Fruit fly (Drosophila melanogaster) whole organism, embryonic: ENCODE measurements around the gene lwr.

Source experiments
- Asciz ChIP-seq: fragments of 200-800 bp; sonication (Bioruptor generic); optimal IDR thresholded peaks from 2 replicates; lab custom pipeline; 2017; ENCODE audit warnings: missing biosample characterization, mild to moderate bottlenecking, missing genetic modification characterization, missing genetic modification reagents
- BEAF-32 ChIP-seq: fragments of 200-800 bp; sonication (Bioruptor generic); optimal IDR thresholded peaks from 3 replicates; lab custom pipeline; 2017; ENCODE audit warnings: missing biosample characterization, missing genetic modification characterization, mild to moderate bottlenecking, moderate library complexity, missing genetic modification reagents
- Bgb ChIP-seq: fragments of 200-800 bp; sonication (Bioruptor generic); IDR thresholded peaks from 2 replicates; pipeline ENCODE4 v1.3.6; 2022; ENCODE audit warnings: missing biosample characterization, missing genetic modification characterization; ENCODE audit not compliant: partially characterized antibody
- CG11723 ChIP-seq: fragments of 200-800 bp; sonication (Bioruptor generic); optimal IDR thresholded peaks from 2 replicates; lab custom pipeline; 2017; ENCODE audit warnings: missing biosample characterization, mild to moderate bottlenecking, missing genetic modification characterization
- CG12744 ChIP-seq: fragments of 200-800 bp; sonication (Bioruptor generic); optimal IDR thresholded peaks from 2 replicates; lab custom pipeline; 2016; ENCODE audit warnings: missing biosample characterization, missing genetic modification characterization
- CG17385 ChIP-seq: fragments of 200-800 bp; sonication (Bioruptor generic); optimal IDR thresholded peaks from 3 replicates; lab custom pipeline; 2018; ENCODE audit warnings: missing biosample characterization, mild to moderate bottlenecking, missing genetic modification characterization
- CG18262 ChIP-seq: fragments of 200-800 bp; optimal IDR thresholded peaks from 3 replicates; lab custom pipeline; 2019; ENCODE audit warnings: missing biosample characterization, mild to moderate bottlenecking, missing genetic modification characterization, moderate library complexity
- CG2199 ChIP-seq: fragments of 200-800 bp; sonication (Bioruptor generic); IDR thresholded peaks from 3 replicates; pipeline ENCODE4 v1.3.6; 2022; ENCODE audit warnings: missing biosample characterization, missing genetic modification characterization
- CG2889 ChIP-seq: fragments of 200-800 bp; sonication (Bioruptor generic); IDR thresholded peaks from 3 replicates; pipeline ENCODE4 v1.3.6; 2022; ENCODE audit warnings: missing biosample characterization, missing genetic modification characterization
- CG30020 ChIP-seq: fragments of 200-800 bp; optimal IDR thresholded peaks from 2 replicates; lab custom pipeline; 2019; ENCODE audit warnings: missing biosample characterization, mild to moderate bottlenecking, missing genetic modification characterization, moderate library complexity
- CG3726 ChIP-seq: fragments of 200-800 bp; sonication (Bioruptor generic); IDR thresholded peaks from 3 replicates; pipeline ENCODE4, ENCODE4 v1.3.6; 2022; ENCODE audit warnings: missing biosample characterization, missing genetic modification characterization
- CG3847 ChIP-seq: fragments of 200-800 bp; sonication (Bioruptor generic); IDR thresholded peaks from 2 replicates; pipeline ENCODE4 v1.3.6; 2022; ENCODE audit warnings: missing biosample characterization, missing genetic modification characterization
- CG6175 ChIP-seq: fragments of 200-800 bp; sonication (Bioruptor generic); IDR thresholded peaks from 3 replicates; pipeline ENCODE4 v1.3.6; 2022; ENCODE audit warnings: missing biosample characterization, missing genetic modification characterization
- CG8359 ChIP-seq: fragments of 200-800 bp; sonication (Bioruptor generic); optimal IDR thresholded peaks from 2 replicates; lab custom pipeline; 2017; ENCODE audit warnings: missing biosample characterization, mild to moderate bottlenecking, missing genetic modification characterization, borderline replicate concordance
- CG9609 ChIP-seq: fragments of 200-800 bp; sonication (Bioruptor generic); optimal IDR thresholded peaks from 3 replicates; lab custom pipeline; 2016; ENCODE audit warnings: missing biosample characterization, missing genetic modification characterization
- CkIIα-i1 ChIP-seq: fragments of 200-800 bp; sonication (Bioruptor generic); IDR thresholded peaks from 2 replicates; pipeline ENCODE4 v1.3.6; 2022; ENCODE audit warnings: missing biosample characterization, missing genetic modification characterization
- Dbx ChIP-seq: fragments of 200-800 bp; sonication (Bioruptor generic); IDR thresholded peaks from 3 replicates; pipeline ENCODE4 v1.3.6; 2022; ENCODE audit warnings: missing biosample characterization, missing genetic modification characterization
- Dek ChIP-seq: fragments of 200-800 bp; sonication (Bioruptor generic); optimal IDR thresholded peaks from 3 replicates; lab custom pipeline; 2019; ENCODE audit warnings: missing biosample characterization, mild to moderate bottlenecking, missing genetic modification characterization, moderate library complexity
- Doc3 ChIP-seq: fragments of 200-800 bp; sonication (Bioruptor generic); IDR thresholded peaks from 3 replicates; pipeline ENCODE4 v1.3.6; 2022; ENCODE audit warnings: missing biosample characterization, missing genetic modification characterization; ENCODE audit not compliant: partially characterized antibody
- Eip74EF ChIP-seq, 2 experiments: fragments of 200-800 bp in 1 of 2; fragments of >200 bp in 1 of 2; sonication (Bioruptor generic) in 1 of 2; optimal IDR thresholded peaks; 2 replicates each; lab custom pipeline; 2017 to 2019; ENCODE audit warnings: missing biosample characterization in 2 of 2, missing genetic modification characterization in 2 of 2, mild to moderate bottlenecking in 1 of 2, moderate library complexity in 1 of 2
- Hand ChIP-seq: fragments of 200-800 bp; sonication (Bioruptor generic); optimal IDR thresholded peaks from 2 replicates; lab custom pipeline; 2017; ENCODE audit warnings: mild to moderate bottlenecking, missing biosample characterization, missing genetic modification reagents, missing genetic modification characterization
- HmgD ChIP-seq: fragments of 200-800 bp; sonication (Bioruptor generic); optimal IDR thresholded peaks from 3 replicates; lab custom pipeline; 2016; ENCODE audit warnings: missing biosample characterization, missing genetic modification characterization
- Lhr ChIP-seq: fragments of 200-800 bp; sonication (Bioruptor generic); optimal IDR thresholded peaks from 3 replicates; lab custom pipeline; 2017; ENCODE audit warnings: mild to moderate bottlenecking, missing biosample characterization, missing genetic modification reagents, missing genetic modification characterization
- Neu2 ChIP-seq: fragments of 200-800 bp; sonication (Bioruptor generic); optimal IDR thresholded peaks from 3 replicates; lab custom pipeline; 2016; ENCODE audit warnings: missing biosample characterization, missing genetic modification characterization, borderline replicate concordance
- Scr ChIP-seq: fragments of 200-800 bp; sonication (Bioruptor generic); IDR thresholded peaks from 2 replicates; pipeline ENCODE4 v1.3.6; 2022; ENCODE audit warnings: missing biosample characterization, missing genetic modification characterization; ENCODE audit not compliant: partially characterized antibody
- Sry-δ ChIP-seq: fragments of 200-800 bp; sonication (Bioruptor generic); optimal IDR thresholded peaks from 2 replicates; lab custom pipeline; 2016; ENCODE audit warnings: missing biosample characterization, missing genetic modification characterization
- Ssrp ChIP-seq: fragments of 200-800 bp; sonication (Bioruptor generic); optimal IDR thresholded peaks from 2 replicates; lab custom pipeline; 2018; ENCODE audit warnings: missing biosample characterization, mild to moderate bottlenecking, missing genetic modification characterization, moderate library complexity
- Taf1 ChIP-seq: fragments of 200-800 bp; sonication (Bioruptor generic); IDR thresholded peaks from 2 replicates; pipeline ENCODE4 v1.3.6; 2022; ENCODE audit warnings: missing biosample characterization, missing genetic modification characterization
- Tbp ChIP-seq: fragments of >200 bp; optimal IDR thresholded peaks from 2 replicates; lab custom pipeline; 2018; ENCODE audit warnings: missing biosample characterization, missing genetic modification characterization
- Vsx1 ChIP-seq: fragments of 200-800 bp; sonication (Bioruptor generic); optimal IDR thresholded peaks from 2 replicates; lab custom pipeline; 2017; ENCODE audit warnings: missing biosample characterization, mild to moderate bottlenecking, missing genetic modification characterization, missing genetic modification reagents
- ash1 ChIP-seq: fragments of 200-800 bp; sonication (Bioruptor generic); optimal IDR thresholded peaks from 2 replicates; lab custom pipeline; 2018; ENCODE audit warnings: missing biosample characterization, mild to moderate bottlenecking, missing genetic modification characterization
- bsh ChIP-seq, 2 experiments: fragments of 200-800 bp; sonication (Bioruptor generic); optimal IDR thresholded peaks; 2 replicates each; lab custom pipeline; 2017 to 2018; ENCODE audit warnings: mild to moderate bottlenecking in 2 of 2, missing biosample characterization in 2 of 2, missing genetic modification characterization in 2 of 2, moderate library complexity in 1 of 2
- caup ChIP-seq: fragments of 200-800 bp; sonication (Bioruptor generic); optimal IDR thresholded peaks from 3 replicates; lab custom pipeline; 2017; ENCODE audit warnings: missing biosample characterization, mild to moderate bottlenecking, missing genetic modification characterization, moderate library complexity; ENCODE audit not compliant: severe bottlenecking
- fd96Cb ChIP-seq: fragments of 200-800 bp; sonication (Bioruptor generic); optimal IDR thresholded peaks from 2 replicates; lab custom pipeline; 2018; ENCODE audit warnings: missing biosample characterization, mild to moderate bottlenecking, missing genetic modification characterization, moderate library complexity
- gsb ChIP-seq: fragments of 200-800 bp; sonication (Bioruptor generic); IDR thresholded peaks from 2 replicates; pipeline ENCODE4 v1.3.6; 2022; ENCODE audit warnings: missing biosample characterization, missing genetic modification characterization
- lmd ChIP-seq: fragments of 200-800 bp; sonication (Bioruptor generic); IDR thresholded peaks from 2 replicates; pipeline ENCODE4 v1.3.6; 2022; ENCODE audit warnings: missing biosample characterization, missing genetic modification characterization
- odd ChIP-seq: fragments of 200-800 bp; sonication (Bioruptor generic); optimal IDR thresholded peaks from 2 replicates; lab custom pipeline; 2017; ENCODE audit warnings: missing biosample characterization, mild to moderate bottlenecking, missing genetic modification characterization
- psq ChIP-seq: fragments of 200-800 bp; sonication (Bioruptor generic); optimal IDR thresholded peaks from 2 replicates; lab custom pipeline; 2017; ENCODE audit warnings: missing biosample characterization, missing genetic modification characterization
- row ChIP-seq: fragments of 200-800 bp; sonication (Bioruptor generic); IDR thresholded peaks from 3 replicates; pipeline ENCODE4 v1.3.6; 2022; ENCODE audit warnings: missing biosample characterization, missing genetic modification characterization
- ssp ChIP-seq: fragments of 200-800 bp; sonication (Bioruptor generic); IDR thresholded peaks from 2 replicates; pipeline ENCODE4 v1.3.6; 2022; ENCODE audit warnings: missing biosample characterization, missing genetic modification characterization
- tap ChIP-seq: fragments of 200-800 bp; optimal IDR thresholded peaks from 3 replicates; lab custom pipeline; 2019; ENCODE audit warnings: missing biosample characterization, mild to moderate bottlenecking, missing genetic modification characterization, moderate library complexity
- tin ChIP-seq: fragments of 200-800 bp; sonication (Bioruptor generic); optimal IDR thresholded peaks from 3 replicates; lab custom pipeline; 2016; ENCODE audit warnings: missing biosample characterization, missing genetic modification characterization
- tio ChIP-seq: fragments of 200-800 bp; sonication (Bioruptor generic); optimal IDR thresholded peaks from 2 replicates; lab custom pipeline; 2017; ENCODE audit warnings: missing biosample characterization, missing genetic modification characterization, inconsistent platforms
- tna ChIP-seq: fragments of 200-800 bp; sonication (Bioruptor generic); IDR thresholded peaks from 2 replicates; pipeline ENCODE4 v1.3.6; 2022; ENCODE audit warnings: missing biosample characterization, missing genetic modification characterization; ENCODE audit not compliant: partially characterized antibody
- trem ChIP-seq: fragments of 200-800 bp; optimal IDR thresholded peaks from 3 replicates; lab custom pipeline; 2019; ENCODE audit warnings: missing biosample characterization, mild to moderate bottlenecking, missing genetic modification characterization, moderate library complexity
- trh ChIP-seq: fragments of 200-800 bp; sonication (Bioruptor generic); optimal IDR thresholded peaks from 2 replicates; lab custom pipeline; 2016; ENCODE audit warnings: missing biosample characterization, missing genetic modification characterization
- unc-4 ChIP-seq: fragments of 200-800 bp; sonication (Bioruptor generic); IDR thresholded peaks from 2 replicates; pipeline ENCODE4 v1.3.6; 2022; ENCODE audit warnings: missing biosample characterization, missing genetic modification characterization; ENCODE audit not compliant: partially characterized antibody
- wdn ChIP-seq: fragments of 200-800 bp; sonication (Bioruptor generic); IDR thresholded peaks from 2 replicates; pipeline ENCODE4 v1.3.6; 2022; ENCODE audit warnings: missing biosample characterization, missing genetic modification characterization
- wek ChIP-seq: fragments of 200-800 bp; sonication (Bioruptor generic); optimal IDR thresholded peaks from 3 replicates; lab custom pipeline; 2018; ENCODE audit warnings: missing biosample characterization, mild to moderate bottlenecking, missing genetic modification characterization, moderate library complexity
- zen ChIP-seq: fragments of 200-800 bp; sonication (Bioruptor generic); optimal IDR thresholded peaks from 3 replicates; lab custom pipeline; 2018; ENCODE audit warnings: missing biosample characterization, mild to moderate bottlenecking, missing genetic modification characterization, moderate library complexity

The lwr gene

dm6 chr2L:512028-512427 is 30.4 kb downstream of the lwr start (continued):
- TF ChIP-seq tin (GFP tag; lab: Kevin White, UChicago) (peak; percentile 20), trh (GFP tag; lab: Kevin White, UChicago) (peak; percentile 46), Dek (tag; lab: Kevin White, UChicago) (peak; percentile 55), CG17385 (GFP tag; lab: Kevin White, UChicago) (peak; percentile 64), CG8359 (peak; percentile 24), CG12744 (GFP tag; lab: Kevin White, UChicago) (no peak), lmd (GFP tag; lab: Robert Waterston, UW) (peak; percentile 68), ash1 (GFP tag; lab: Kevin White, UChicago) (no peak), trem (peak; percentile 22), CG3726 (no peak), Sry-δ (GFP tag; lab: Kevin White, UChicago) (no peak), CG11723 (GFP tag; lab: Kevin White, UChicago) (peak; percentile 31), CG2889 (GFP tag; lab: Robert Waterston, UW) (peak; percentile 54; the same call in 1 of the 3 replicates), Ssrp (tag; lab: Kevin White, UChicago) (peak; percentile 56), unc-4 (GFP tag; lab: Robert Waterston, UW) (no peak), tap (tag; lab: Kevin White, UChicago) (peak; percentile 32), CkIIα-i1 (GFP tag; lab: Robert Waterston, UW) (no peak), row (GFP tag; lab: Robert Waterston, UW) (peak; percentile 75), CG9609 (no peak), odd (GFP tag; lab: Kevin White, UChicago) (peak; percentile 25), wek (GFP tag; lab: Kevin White, UChicago) (no peak), tio (peak; percentile 63), Neu2 (no peak), CG2199 (GFP tag; lab: Robert Waterston, UW) (no peak), Hand (GFP tag; lab: Kevin White, UChicago) (peak; percentile 1), gsb (no peak), Bgb (GFP tag; lab: Robert Waterston, UW) (no peak), Vsx1 (GFP tag; lab: Kevin White, UChicago) (no peak), Lhr (peak; percentile 25), BEAF-32 (GFP tag; lab: Kevin White, UChicago) (no peak), Asciz (GFP tag; lab: Kevin White, UChicago) (no peak), ssp (GFP tag; lab: Robert Waterston, UW) (peak; percentile 54), CG6175 (GFP tag; lab: Robert Waterston, UW) (no peak), Tbp (GFP tag; lab: Kevin White, UChicago) (no peak), HmgD (GFP tag; lab: Kevin White, UChicago) (no peak), CG18262 (tag; lab: Kevin White, UChicago) (peak; percentile 59), caup (GFP tag; lab: Kevin White, UChicago) (peak; percentile 5), Doc3 (GFP tag; lab: Robert Waterston, UW) (no peak), psq (GFP tag; lab: Kevin White, UChicago) (peak; percentile 4), Dbx (no peak), zen (tag; lab: Kevin White, UChicago) (no peak), CG30020 (no peak), Scr (GFP tag; lab: Robert Waterston, UW) (no peak), CG3847 (GFP tag; lab: Robert Waterston, UW) (peak; percentile 12; the same call in 1 of the 2 replicates), Eip74EF (GFP tag; optimal IDR thresholded peaks at IDR 0.05; lab: Kevin White, UChicago) (peak in 1 of 2 experiments; percentile 43), fd96Cb (tag; lab: Kevin White, UChicago) (peak; percentile 4), wdn (peak; percentile 52), Taf1 (GFP tag; lab: Robert Waterston, UW) (no peak), tna (GFP tag; lab: Robert Waterston, UW) (no peak), bsh (GFP tag; optimal IDR thresholded peaks at IDR 0.05; lab: Kevin White, UChicago) (peak in 1 of 2 experiments; percentile 81)
